Fruit fly (Drosophila melanogaster): Measurements from ENCODE around the gene Nak.
A peak's percentile ranks its signal among the peaks of the same experiment; 100 is the strongest.

The Nak gene

DNA sequence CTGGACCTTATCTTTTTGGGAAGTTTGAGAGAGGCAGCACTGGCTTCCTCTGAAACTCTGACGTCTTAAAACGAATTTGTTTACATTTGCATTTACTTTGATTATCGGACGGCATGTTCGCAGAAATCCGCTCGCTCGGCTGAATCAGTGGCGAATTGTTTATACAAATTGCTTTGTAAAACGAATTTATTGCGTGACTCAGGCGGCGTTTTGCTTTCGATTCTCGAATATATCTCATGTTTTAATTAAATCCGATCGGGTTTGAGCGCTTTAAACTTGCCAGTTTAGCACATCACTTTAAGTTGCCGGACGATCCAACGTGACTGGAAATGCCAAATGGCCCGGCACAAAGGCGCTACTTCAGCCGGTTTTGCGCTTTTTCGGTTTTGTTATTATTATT, 15.6 kb upstream of the Nak start:
- peak; percentile 15 for TF ChIP-seq cic (GFP tag; optimal IDR thresholded peaks at IDR 0.05)
- TF ChIP-seq CG14711 (tag; optimal IDR thresholded peaks at IDR 0.05) = no peak
- no peak for TF ChIP-seq toe (GFP tag; optimal IDR thresholded peaks at IDR 0.05)
- TF ChIP-seq CG12768 (GFP tag; optimal IDR thresholded peaks at IDR 0.05) = no peak
- no peak for TF ChIP-seq CG1620 (GFP tag; optimal IDR thresholded peaks at IDR 0.05)
- peak; percentile 5 for TF ChIP-seq CG33017 (tag; optimal IDR thresholded peaks at IDR 0.05)
- peak; percentile 51 for TF ChIP-seq tj (GFP tag; optimal IDR thresholded peaks at IDR 0.05)

- no peak for TF ChIP-seq Mnt (GFP tag; optimal IDR thresholded peaks at IDR 0.05)
- TF ChIP-seq cic (GFP tag; optimal IDR thresholded peaks at IDR 0.05) = no peak
- TF ChIP-seq CG12768 (GFP tag; optimal IDR thresholded peaks at IDR 0.05) = peak; percentile 52
- TF ChIP-seq ovo (GFP tag; optimal IDR thresholded peaks at IDR 0.05) = no peak
- peak; percentile 63 for TF ChIP-seq kay (GFP tag; ENCODE audit: borderline replicate concordance)
- no peak for TF ChIP-seq CG1620 (GFP tag; optimal IDR thresholded peaks at IDR 0.05)
- TF ChIP-seq bab1 (GFP tag; optimal IDR thresholded peaks at IDR 0.05) = no peak
- no peak for TF ChIP-seq pad (GFP tag; optimal IDR thresholded peaks at IDR 0.05)
- no peak for TF ChIP-seq CG11617 (GFP tag; optimal IDR thresholded peaks at IDR 0.05)
- TF ChIP-seq toe (GFP tag; optimal IDR thresholded peaks at IDR 0.05) = no peak
These were observed 14.5 kb upstream of the Nak start for dm6 chr2L:18982826-18983758.

- TF ChIP-seq Hr96 (GFP tag; optimal IDR thresholded peaks at IDR 0.05) (no peak), tj (GFP tag; optimal IDR thresholded peaks at IDR 0.05) (no peak), bab1 (GFP tag; optimal IDR thresholded peaks at IDR 0.05) (no peak)
These were observed 13.5 kb upstream of the Nak start for dm6 chr2L:18981947-18982579.

DNA sequence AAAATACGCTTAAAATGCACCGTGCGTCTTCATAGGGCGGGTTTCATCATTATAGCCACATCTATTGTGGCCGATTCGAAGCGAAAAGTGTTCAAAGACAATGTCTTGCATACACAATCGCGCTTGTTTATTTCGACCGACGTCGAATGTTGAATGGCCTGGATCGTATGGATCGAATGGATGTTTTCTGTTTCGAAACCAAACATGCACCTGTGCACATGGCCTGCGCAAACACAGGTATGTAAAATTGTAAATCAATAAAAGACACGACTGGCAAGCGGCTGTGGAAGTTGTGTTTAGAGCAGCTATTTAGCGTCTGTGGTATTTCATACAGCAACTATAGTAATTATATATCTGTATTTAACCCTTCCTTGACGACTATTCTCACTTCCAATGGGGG, 12.9 kb upstream of the Nak start:
- TF ChIP-seq CG5204 (GFP tag; optimal IDR thresholded peaks at IDR 0.05) = no peak
- no peak for TF ChIP-seq tj (GFP tag; optimal IDR thresholded peaks at IDR 0.05)

dm6 chr2L:18980982-18981381, 12.4 kb upstream of the Nak start:
- TF ChIP-seq cnc (optimal IDR thresholded peaks at IDR 0.05) = no peak
- TF ChIP-seq Hr96 (GFP tag; optimal IDR thresholded peaks at IDR 0.05) = no peak

DNA sequence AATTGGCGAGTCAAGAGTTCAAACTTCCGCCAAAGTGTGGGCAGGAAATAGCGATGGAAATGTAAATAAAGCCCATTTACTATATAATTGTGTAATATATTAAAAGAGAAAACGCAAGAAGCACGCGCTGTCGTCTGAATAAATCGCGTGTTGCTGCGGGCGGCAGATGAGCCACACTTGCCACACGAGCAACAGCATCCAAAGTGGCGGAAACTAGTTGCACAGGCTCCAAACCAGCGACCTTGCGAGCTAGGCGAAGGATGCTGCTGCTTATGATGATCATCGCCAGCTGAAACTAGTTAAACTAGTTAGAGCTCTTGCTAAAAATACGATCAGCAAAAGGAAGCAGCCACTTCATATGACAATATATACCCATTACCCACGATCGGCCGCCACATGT, 10.9 kb upstream of the Nak start:
- TF ChIP-seq CG11617 (GFP tag; optimal IDR thresholded peaks at IDR 0.05) = no peak
- TF ChIP-seq toe (GFP tag; optimal IDR thresholded peaks at IDR 0.05) = no peak
- no peak for TF ChIP-seq kay (GFP tag; ENCODE audit: borderline replicate concordance)
- TF ChIP-seq bab1 (GFP tag; optimal IDR thresholded peaks at IDR 0.05) = no peak
- no peak for TF ChIP-seq CG5204 (GFP tag; optimal IDR thresholded peaks at IDR 0.05)
- no peak for TF ChIP-seq CG1620 (GFP tag; optimal IDR thresholded peaks at IDR 0.05)
- TF ChIP-seq Mnt (GFP tag; optimal IDR thresholded peaks at IDR 0.05) = no peak
- TF ChIP-seq Crg-1 (GFP tag; optimal IDR thresholded peaks at IDR 0.05) = no peak
- TF ChIP-seq CG12768 (GFP tag; optimal IDR thresholded peaks at IDR 0.05) = no peak
- no peak for TF ChIP-seq Clk (GFP tag; optimal IDR thresholded peaks at IDR 0.05)
- no peak for TF ChIP-seq tj (GFP tag; optimal IDR thresholded peaks at IDR 0.05)
- TF ChIP-seq cic (GFP tag; optimal IDR thresholded peaks at IDR 0.05) = no peak
- no peak for TF ChIP-seq Hr96 (GFP tag; optimal IDR thresholded peaks at IDR 0.05)
- no peak for TF ChIP-seq CG33017 (tag; optimal IDR thresholded peaks at IDR 0.05)
- no peak for TF ChIP-seq CG7101 (tag; optimal IDR thresholded peaks at IDR 0.05)
- TF ChIP-seq ovo (GFP tag; optimal IDR thresholded peaks at IDR 0.05) = no peak
- TF ChIP-seq cnc (optimal IDR thresholded peaks at IDR 0.05) = no peak
- no peak for TF ChIP-seq CG14711 (tag; optimal IDR thresholded peaks at IDR 0.05)
- TF ChIP-seq CG7045 (GFP tag; optimal IDR thresholded peaks at IDR 0.05) = no peak
- TF ChIP-seq pad (GFP tag; optimal IDR thresholded peaks at IDR 0.05) = no peak

dm6 chr2L:18978923-18979322, 10.4 kb upstream of the Nak start:
- no peak for TF ChIP-seq kay (GFP tag; ENCODE audit: borderline replicate concordance)
- TF ChIP-seq tj (GFP tag; optimal IDR thresholded peaks at IDR 0.05) = no peak
- no peak for TF ChIP-seq cic (GFP tag; optimal IDR thresholded peaks at IDR 0.05)
- TF ChIP-seq ovo (GFP tag; optimal IDR thresholded peaks at IDR 0.05) = no peak
- TF ChIP-seq CG12768 (GFP tag; optimal IDR thresholded peaks at IDR 0.05) = no peak
- TF ChIP-seq toe (GFP tag; optimal IDR thresholded peaks at IDR 0.05) = no peak
- no peak for TF ChIP-seq Clk (GFP tag; optimal IDR thresholded peaks at IDR 0.05)
- no peak for TF ChIP-seq Hr96 (GFP tag; optimal IDR thresholded peaks at IDR 0.05)
- TF ChIP-seq CG5204 (GFP tag; optimal IDR thresholded peaks at IDR 0.05) = no peak
- no peak for TF ChIP-seq CG1620 (GFP tag; optimal IDR thresholded peaks at IDR 0.05)
- no peak for TF ChIP-seq pad (GFP tag; optimal IDR thresholded peaks at IDR 0.05)
- no peak for TF ChIP-seq CG7045 (GFP tag; optimal IDR thresholded peaks at IDR 0.05)
- TF ChIP-seq Mnt (GFP tag; optimal IDR thresholded peaks at IDR 0.05) = no peak
- no peak for TF ChIP-seq CG11617 (GFP tag; optimal IDR thresholded peaks at IDR 0.05)
- no peak for TF ChIP-seq CG7101 (tag; optimal IDR thresholded peaks at IDR 0.05)
- no peak for TF ChIP-seq Crg-1 (GFP tag; optimal IDR thresholded peaks at IDR 0.05)
- no peak for TF ChIP-seq CG33017 (tag; optimal IDR thresholded peaks at IDR 0.05)
